Fruit fly (Drosophila melanogaster) Kc167 (cell line): Measurements from ENCODE around the gene orb2.

Experiments used
- Sin3A ChIP-seq: fragments of >200 bp; optimal IDR thresholded peaks from 2 replicates; lab custom pipeline; 2018; ENCODE audit warnings: missing external identifiers
- insv ChIP-seq: fragments of >200 bp; optimal IDR thresholded peaks from 3 replicates; lab custom pipeline; 2018; ENCODE audit warnings: missing external identifiers
- psq ChIP-seq: fragments of >200 bp; optimal IDR thresholded peaks from 2 replicates; lab custom pipeline; 2017; ENCODE audit warnings: missing external identifiers
- ttk ChIP-seq: sonication (Bioruptor generic); optimal IDR thresholded peaks from 2 replicates; lab custom pipeline; 2017; ENCODE audit warnings: missing external identifiers

DNA sequence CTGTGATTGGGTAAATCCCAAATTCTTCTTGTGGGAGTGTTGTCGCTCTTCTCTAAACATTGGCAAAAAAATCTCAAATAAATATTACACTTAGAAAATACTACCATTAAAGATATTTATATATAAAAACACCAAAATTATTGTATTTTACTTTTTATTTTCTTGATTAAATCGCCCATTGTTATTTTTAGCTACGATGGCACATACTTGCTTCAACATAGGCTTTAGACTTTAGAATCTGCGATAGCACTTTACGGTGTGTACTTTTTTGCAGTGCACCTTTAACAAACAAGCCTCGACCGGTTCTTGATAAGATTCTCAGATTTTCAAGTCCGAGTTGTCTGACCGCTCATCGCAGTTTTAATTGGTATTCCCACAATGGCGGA, 378 bp upstream of the orb2 start, which contains the start of gene GNBP3:
- TF ChIP-seq psq (lab: Kevin White, UChicago), result no peak
- no peak for TF ChIP-seq insv (lab: Kevin White, UChicago)
- no peak for TF ChIP-seq ttk (lab: Kevin White, UChicago)
- no peak for TF ChIP-seq Sin3A (lab: Kevin White, UChicago)
